Worm (Caenorhabditis elegans): ENCODE results near the gene ceh-34.
A peak's percentile ranks its signal among the peaks of the same experiment; 100 is the strongest.

The ceh-34 gene

ce11 chrV:5295940-5296339, 23.4 kb downstream of the ceh-34 start:
- TF ChIP-seq somi-1 (GFP tag; optimal IDR thresholded peaks at IDR 0.05) (peak; percentile 2), hsf-1 (GFP tag; IDR thresholded peaks at IDR 0.05) (no peak)

- TF ChIP-seq C06A6.2 (GFP tag; conservative IDR thresholded peaks at IDR 0.05) (no peak), hmg-1.2 (GFP tag; IDR thresholded peaks at IDR 0.05) (no peak), pha-4 (tag; optimal IDR thresholded peaks at IDR 0.05) (no peak), lin-26 (GFP tag; IDR thresholded peaks at IDR 0.05) (no peak), gei-17 (GFP tag; optimal IDR thresholded peaks at IDR 0.05) (no peak), nhr-120 (GFP tag; IDR thresholded peaks at IDR 0.05) (no peak), attf-5 (GFP tag; optimal IDR thresholded peaks at IDR 0.05) (no peak), madf-8 (GFP tag; conservative IDR thresholded peaks at IDR 0.05) (no peak), egl-44 (GFP tag; IDR thresholded peaks at IDR 0.05) (no peak), F49E8.2 (tag; optimal IDR thresholded peaks at IDR 0.05; ENCODE audit: insufficient read depth) (no peak), mcd-1 (GFP tag; IDR thresholded peaks at IDR 0.05) (no peak), T07F8.4 (tag; optimal IDR thresholded peaks at IDR 0.05) (no peak), him-1 (tag; optimal IDR thresholded peaks at IDR 0.05) (no peak), dox-1 (GFP tag; IDR thresholded peaks at IDR 0.05) (no peak), rpc-1 (optimal IDR thresholded peaks at IDR 0.05) (no peak), rpc-1 (tag; optimal IDR thresholded peaks at IDR 0.05) (no peak), nhr-80 (tag; optimal IDR thresholded peaks at IDR 0.05) (no peak), D2030.7 (GFP tag; IDR thresholded peaks at IDR 0.05) (no peak), B0261.1 (tag; optimal IDR thresholded peaks at IDR 0.05) (no peak), lin-40 (tag; optimal IDR thresholded peaks at IDR 0.05) (no peak)
Measured at ce11 chrV:5288676-5289075, 30.7 kb downstream of the ceh-34 start.

- no peak for TF ChIP-seq ZK185.1 (tag; optimal IDR thresholded peaks at IDR 0.05; ENCODE audit: poor library complexity, severe bottlenecking)
- no peak for TF ChIP-seq ccch-3 (GFP tag; optimal IDR thresholded peaks at IDR 0.05)
- TF ChIP-seq repo-1 (tag; optimal IDR thresholded peaks at IDR 0.05), result no peak
- TF ChIP-seq Y67H2A.10 (GFP tag; conservative IDR thresholded peaks at IDR 0.05), result no peak
- no peak for TF ChIP-seq B0019.2 (GFP tag; conservative IDR thresholded peaks at IDR 0.05)
- no peak for TF ChIP-seq nhr-120 (GFP tag; IDR thresholded peaks at IDR 0.05)
- TF ChIP-seq ceh-58 (GFP tag; IDR thresholded peaks at IDR 0.05), result no peak
- TF ChIP-seq dpff-1 (tag; optimal IDR thresholded peaks at IDR 0.05), result no peak
- no peak for TF ChIP-seq F49E8.2 (tag; optimal IDR thresholded peaks at IDR 0.05; ENCODE audit: insufficient read depth)
- TF ChIP-seq sdz-38 (tag; optimal IDR thresholded peaks at IDR 0.05), result no peak
- TF ChIP-seq mcd-1 (GFP tag; IDR thresholded peaks at IDR 0.05), result no peak
- TF ChIP-seq lin-54 (GFP tag; optimal IDR thresholded peaks at IDR 0.05), result no peak
Measured at ce11 chrV:5287273-5287672, 32.1 kb downstream of the ceh-34 start, which contains the start of gene Y49G5A.1. TSS of gene Y49G5A.1 (minus strand) at chrV:5287373.

- TF ChIP-seq F55B11.4 (tag; optimal IDR thresholded peaks at IDR 0.05; ENCODE audit: borderline replicate concordance, insufficient read depth), result peak; percentile 42
- peak; percentile 10 for TF ChIP-seq athp-1 (tag; optimal IDR thresholded peaks at IDR 0.05)
- TF ChIP-seq nhr-179 (tag; optimal IDR thresholded peaks at IDR 0.05), result peak; percentile 15
- peak; percentile 3 to 18 for TF ChIP-seq rec-8 (tag; optimal IDR thresholded peaks at IDR 0.05)
- peak; percentile 57 for TF ChIP-seq fkh-3 (tag; optimal IDR thresholded peaks at IDR 0.05)
- peak; percentile 48 for TF ChIP-seq die-1 (tag; optimal IDR thresholded peaks at IDR 0.05)
- TF ChIP-seq hlh-12 (tag; optimal IDR thresholded peaks at IDR 0.05), result peak; percentile 58
- TF ChIP-seq ztf-22 (GFP tag; optimal IDR thresholded peaks at IDR 0.05), result peak; percentile 80
- TF ChIP-seq F57A8.1 (GFP tag; optimal IDR thresholded peaks at IDR 0.05), result peak; percentile 52
- peak; percentile 51 for TF ChIP-seq nhr-27 (tag; optimal IDR thresholded peaks at IDR 0.05)
- TF ChIP-seq sptf-2 (GFP tag; optimal IDR thresholded peaks at IDR 0.05), result peak; percentile 61
- peak; percentile 76 for TF ChIP-seq ets-4 (GFP tag; optimal IDR thresholded peaks at IDR 0.05)
- TF ChIP-seq ceh-79 (tag; optimal IDR thresholded peaks at IDR 0.05), result peak; percentile 72
- TF ChIP-seq lin-54 (GFP tag; optimal IDR thresholded peaks at IDR 0.05), result peak; percentile 5
Measured at ce11 chrV:5284270-5284980, 35.0 kb downstream of the ceh-34 start.
